Worm (Caenorhabditis elegans): ENCODE results near the gene K07E3.9.

K07E3.9 gene

DNA sequence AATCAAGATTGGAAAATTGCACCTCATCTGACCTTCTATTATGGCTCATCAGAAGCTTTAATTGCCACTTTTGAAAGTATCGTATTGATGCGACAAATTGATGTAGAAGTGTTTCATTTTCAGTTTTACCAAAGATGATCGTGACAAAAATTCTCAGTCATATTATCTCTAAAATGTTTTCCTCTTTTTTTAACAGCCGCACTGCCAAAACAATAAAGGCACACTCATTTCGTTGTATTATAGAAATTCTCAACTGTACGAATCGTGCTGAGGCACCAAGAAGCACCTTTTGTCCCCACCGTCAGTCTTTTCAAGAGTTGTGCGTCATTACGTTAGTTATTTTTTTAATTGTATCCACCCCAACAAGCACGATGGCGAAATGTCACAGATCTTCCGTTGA lies at the start of gene K07E3.9:
Gene K07E3.9 (plus strand): TSS at position 301 of the 400 bp plus-strand sequence.
- TF ChIP-seq mdl-1 (tag; optimal IDR thresholded peaks at IDR 0.05), result no peak
- TF ChIP-seq R02D3.7 (tag; optimal IDR thresholded peaks at IDR 0.05), result no peak
- no peak for TF ChIP-seq lin-39 (tag; optimal IDR thresholded peaks at IDR 0.05)
- no peak for TF ChIP-seq aly-2 (tag; optimal IDR thresholded peaks at IDR 0.05)
- no peak for TF ChIP-seq ztf-4 (tag; optimal IDR thresholded peaks at IDR 0.05)
- no peak for TF ChIP-seq nhr-10 (tag; optimal IDR thresholded peaks at IDR 0.05)
- TF ChIP-seq nhr-12 (tag; optimal IDR thresholded peaks at IDR 0.05), result no peak
- no peak for TF ChIP-seq Y55F3AM.14 (GFP tag; optimal IDR thresholded peaks at IDR 0.05)
- no peak for TF ChIP-seq unc-62 (GFP tag; optimal IDR thresholded peaks at IDR 0.05)
- no peak for TF ChIP-seq alr-1 (tag; optimal IDR thresholded peaks at IDR 0.05)
- no peak for TF ChIP-seq nhr-11 (tag; optimal IDR thresholded peaks at IDR 0.05)
- no peak for TF ChIP-seq elt-1 (tag; optimal IDR thresholded peaks at IDR 0.05)
- TF ChIP-seq nhr-6 (tag; optimal IDR thresholded peaks at IDR 0.05), result no peak
- TF ChIP-seq lin-11 (tag; optimal IDR thresholded peaks at IDR 0.05), result no peak
- TF ChIP-seq nhr-21 (tag; optimal IDR thresholded peaks at IDR 0.05), result no peak

ce11 chrX:8059999-8060398 lies 48.0 kb upstream of the K07E3.9 start:
- TF ChIP-seq ZK546.5 (tag; optimal IDR thresholded peaks at IDR 0.05), result no peak
- TF ChIP-seq unc-55 (GFP tag; optimal IDR thresholded peaks at IDR 0.05), result no peak
- TF ChIP-seq unc-39 (tag; optimal IDR thresholded peaks at IDR 0.05), result no peak
- no peak for TF ChIP-seq ztf-1 (GFP tag; conservative IDR thresholded peaks at IDR 0.05)

ce11 chrX:8060823-8061222 lies 47.2 kb upstream of the K07E3.9 start, which contains the start of gene C18A11.3:
Gene C18A11.3, plus strand, starts transcription at chrX:8061123.
- no peak for TF ChIP-seq sem-4 (tag; optimal IDR thresholded peaks at IDR 0.05)
- TF ChIP-seq fos-1 (tag; optimal IDR thresholded peaks at IDR 0.05), result peak; percentile 24

DNA sequence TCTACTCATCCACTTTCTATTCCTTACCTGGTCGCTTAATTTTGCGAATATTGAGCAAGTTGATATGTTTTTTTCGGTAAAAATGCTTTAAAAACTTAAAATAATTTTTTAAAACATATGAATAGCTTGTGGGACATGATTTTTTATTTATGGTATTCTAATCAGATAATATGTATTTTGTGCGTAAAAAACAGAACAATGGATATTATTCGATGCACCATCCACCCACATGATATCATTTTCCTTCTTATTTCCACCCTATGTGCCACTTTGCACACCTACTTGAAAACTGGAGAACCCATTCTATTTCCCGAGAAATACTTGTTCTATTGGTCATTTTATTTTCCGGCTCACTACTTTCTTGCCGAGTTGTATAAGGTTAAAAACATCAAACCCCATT lies 40.8 kb upstream of the K07E3.9 start, which contains the start of gene C18A11.2:
Gene C18A11.2 (plus strand): TSS at position 301 of the 400 bp plus-strand sequence.
- TF ChIP-seq Y55F3AM.14 (GFP tag; optimal IDR thresholded peaks at IDR 0.05) (no peak), unc-39 (tag; optimal IDR thresholded peaks at IDR 0.05) (no peak), ztf-4 (tag; optimal IDR thresholded peaks at IDR 0.05) (no peak), alr-1 (tag; optimal IDR thresholded peaks at IDR 0.05) (no peak), lin-39 (tag; optimal IDR thresholded peaks at IDR 0.05) (no peak), dmd-4 (tag; optimal IDR thresholded peaks at IDR 0.05) (no peak), zag-1 (tag; optimal IDR thresholded peaks at IDR 0.05) (no peak)

- TF ChIP-seq crh-2 (tag; optimal IDR thresholded peaks at IDR 0.05), result peak; percentile 40
- TF ChIP-seq lsy-2 (tag; optimal IDR thresholded peaks at IDR 0.05), result no peak
- TF ChIP-seq fos-1 (tag; optimal IDR thresholded peaks at IDR 0.05), result peak; percentile 29
- no peak for TF ChIP-seq nhr-77 (tag; optimal IDR thresholded peaks at IDR 0.05)
- no peak for TF ChIP-seq mab-5 (tag; optimal IDR thresholded peaks at IDR 0.05)
- no peak for TF ChIP-seq unc-39 (tag; optimal IDR thresholded peaks at IDR 0.05)
- TF ChIP-seq gmeb-1 (tag; optimal IDR thresholded peaks at IDR 0.05), result peak; percentile 49
- TF ChIP-seq F13H6.1 (tag; optimal IDR thresholded peaks at IDR 0.05), result peak; percentile 40
- TF ChIP-seq snpc-4 (tag; optimal IDR thresholded peaks at IDR 0.05), result no peak
- TF ChIP-seq sma-3 (GFP tag; optimal IDR thresholded peaks at IDR 0.05), result no peak
- no peak for TF ChIP-seq ceh-16 (tag; optimal IDR thresholded peaks at IDR 0.05)
- peak; percentile 35 for TF ChIP-seq nhr-129 (tag; optimal IDR thresholded peaks at IDR 0.05)
- no peak for TF ChIP-seq nhr-11 (tag; optimal IDR thresholded peaks at IDR 0.05)
These were observed 38.7 kb upstream of the K07E3.9 start, which contains the start of gene C18A11.1 for ce11 chrX:8069293-8069692. Gene C18A11.1, plus strand, starts transcription at chrX:8069328.

- no peak for TF ChIP-seq nhr-237 (tag; optimal IDR thresholded peaks at IDR 0.05)
- no peak for TF ChIP-seq peb-1 (tag; optimal IDR thresholded peaks at IDR 0.05)
- no peak for TF ChIP-seq ZK546.5 (tag; optimal IDR thresholded peaks at IDR 0.05)
- no peak for TF ChIP-seq ceh-16 (tag; optimal IDR thresholded peaks at IDR 0.05)
- TF ChIP-seq alr-1 (tag; optimal IDR thresholded peaks at IDR 0.05), result no peak
- no peak for TF ChIP-seq gmeb-1 (tag; optimal IDR thresholded peaks at IDR 0.05)
- TF ChIP-seq mbf-1 (tag; optimal IDR thresholded peaks at IDR 0.05), result no peak
- no peak for TF ChIP-seq ceh-82 (tag; optimal IDR thresholded peaks at IDR 0.05)
- no peak for TF ChIP-seq nhr-12 (tag; optimal IDR thresholded peaks at IDR 0.05)
- TF ChIP-seq lin-11 (tag; optimal IDR thresholded peaks at IDR 0.05), result no peak
- TF ChIP-seq blmp-1 (tag; optimal IDR thresholded peaks at IDR 0.05; ENCODE audit: insufficient read depth), result no peak
- no peak for TF ChIP-seq ztf-11 (tag; optimal IDR thresholded peaks at IDR 0.05)
- TF ChIP-seq nhr-6 (tag; optimal IDR thresholded peaks at IDR 0.05), result no peak
- TF ChIP-seq dmd-4 (tag; optimal IDR thresholded peaks at IDR 0.05), result no peak
- TF ChIP-seq crh-2 (tag; optimal IDR thresholded peaks at IDR 0.05), result no peak
- no peak for TF ChIP-seq nhr-23 (tag; optimal IDR thresholded peaks at IDR 0.05)
These were observed 33.5 kb upstream of the K07E3.9 start for ce11 chrX:8074527-8074926.

Measured in whole organism, L2 larva.